Worm (Caenorhabditis elegans) whole organism, late embryonic: ENCODE results near the gene tbp-1.

Experiments
- F13H6.1 ChIP-seq: sonication (generic microtip); optimal IDR thresholded peaks from 2 replicates; lab custom pipeline; 2016; ENCODE audit warnings: missing genetic modification characterization, missing compliant biosample characterization
- K02D7.2 ChIP-seq: sonication (generic microtip); optimal IDR thresholded peaks from 2 replicates; lab custom pipeline; 2017; ENCODE audit warnings: mild to moderate bottlenecking, missing genetic modification characterization, missing compliant biosample characterization
- T23F11.4 ChIP-seq: fragments of 200-800 bp; sonication (Bioruptor generic); optimal IDR thresholded peaks from 2 replicates; lab custom pipeline; 2018; ENCODE audit warnings: mild to moderate bottlenecking, missing genetic modification characterization, missing compliant biosample characterization
- Y22D7AL.16 ChIP-seq: sonication (generic microtip); optimal IDR thresholded peaks from 2 replicates; lab custom pipeline; 2016; ENCODE audit warnings: missing genetic modification characterization, missing compliant biosample characterization
- ahr-1 ChIP-seq: sonication (generic microtip); optimal IDR thresholded peaks from 2 replicates; lab custom pipeline; 2016; ENCODE audit warnings: missing genetic modification characterization, missing compliant biosample characterization
- ama-1 ChIP-seq: fragments of 150-350 bp; optimal IDR thresholded peaks from 2 replicates; lab custom pipeline; 2014
- ceh-18 ChIP-seq: sonication (generic microtip); optimal IDR thresholded peaks from 2 replicates; lab custom pipeline; 2016; ENCODE audit warnings: missing genetic modification characterization, missing compliant biosample characterization
- ceh-19 ChIP-seq: fragments of 200-800 bp; sonication (Bioruptor generic); optimal IDR thresholded peaks from 2 replicates; lab custom pipeline; 2018; ENCODE audit warnings: mild to moderate bottlenecking, missing genetic modification characterization, missing compliant biosample characterization
- ceh-2 ChIP-seq: sonication (generic microtip); optimal IDR thresholded peaks from 2 replicates; lab custom pipeline; 2016; ENCODE audit warnings: missing genotype, missing genetic modification characterization, missing compliant biosample characterization
- ceh-22 ChIP-seq: sonication (generic microtip); optimal IDR thresholded peaks from 2 replicates; lab custom pipeline; 2017; ENCODE audit warnings: missing biosample characterization, missing genetic modification characterization
- ceh-30 ChIP-seq: fragments of 150-350 bp; optimal IDR thresholded peaks from 2 replicates; lab custom pipeline; 2014; ENCODE audit warnings: missing biosample characterization, missing genetic modification characterization
- ceh-34 ChIP-seq: sonication (generic microtip); optimal IDR thresholded peaks from 2 replicates; lab custom pipeline; 2016; ENCODE audit warnings: mild to moderate bottlenecking, missing genetic modification characterization, missing compliant biosample characterization
- ceh-45 ChIP-seq: fragments of 200-800 bp; sonication (Bioruptor generic); IDR thresholded peaks from 2 replicates; pipeline ENCODE4 v1.3.6; 2022; ENCODE audit warnings: missing genetic modification reagents, missing genetic modification characterization, missing compliant biosample characterization
- ceh-48 ChIP-seq: sonication (generic microtip); optimal IDR thresholded peaks from 2 replicates; lab custom pipeline; 2016; ENCODE audit warnings: missing genetic modification characterization, inconsistent platforms, missing compliant biosample characterization
- ceh-6 ChIP-seq: fragments of 200-800 bp; sonication (Bioruptor generic); optimal IDR thresholded peaks from 2 replicates; lab custom pipeline; 2018; ENCODE audit warnings: mild to moderate bottlenecking, missing genetic modification characterization, missing compliant biosample characterization
- che-1 ChIP-seq: sonication (generic microtip); optimal IDR thresholded peaks from 2 replicates; lab custom pipeline; 2016; ENCODE audit warnings: mild to moderate bottlenecking, missing genetic modification characterization, missing compliant biosample characterization
- dmd-4 ChIP-seq: sonication (generic microtip); optimal IDR thresholded peaks from 2 replicates; lab custom pipeline; 2016; ENCODE audit warnings: borderline replicate concordance, missing genetic modification characterization, missing compliant biosample characterization
- dve-1 ChIP-seq: sonication (generic microtip); optimal IDR thresholded peaks from 2 replicates; lab custom pipeline; 2017; ENCODE audit warnings: antibody characterized with exemption, mild to moderate bottlenecking, missing genetic modification characterization, missing compliant biosample characterization
- elt-4 ChIP-seq: sonication (generic microtip); optimal IDR thresholded peaks from 2 replicates; lab custom pipeline; 2016; ENCODE audit warnings: missing genetic modification characterization, missing compliant biosample characterization
- ets-4 ChIP-seq: sonication (generic microtip); optimal IDR thresholded peaks from 2 replicates; lab custom pipeline; 2016; ENCODE audit warnings: missing genetic modification characterization, missing compliant biosample characterization
- eyg-1 ChIP-seq: sonication (generic microtip); optimal IDR thresholded peaks from 2 replicates; lab custom pipeline; 2016; ENCODE audit warnings: missing genotype, missing genetic modification characterization, missing compliant biosample characterization
- fax-1 ChIP-seq: sonication (generic microtip); optimal IDR thresholded peaks from 2 replicates; lab custom pipeline; 2016; ENCODE audit warnings: missing genotype, missing genetic modification characterization, missing compliant biosample characterization
- fkh-10 ChIP-seq: fragments of 150-350 bp; optimal IDR thresholded peaks from 2 replicates; lab custom pipeline; 2014; ENCODE audit warnings: missing biosample characterization, missing genetic modification reagents, missing genetic modification characterization
- fkh-6 ChIP-seq: sonication (generic microtip); optimal IDR thresholded peaks from 2 replicates; lab custom pipeline; 2016; ENCODE audit warnings: missing genetic modification characterization, missing compliant biosample characterization
- gmeb-2 ChIP-seq: sonication (generic microtip); optimal IDR thresholded peaks from 2 replicates; lab custom pipeline; 2016; ENCODE audit warnings: missing genetic modification characterization, inconsistent platforms, missing compliant biosample characterization
- hlh-13 ChIP-seq: fragments of 200-800 bp; sonication (Bioruptor generic); optimal IDR thresholded peaks from 2 replicates; lab custom pipeline; 2018; ENCODE audit warnings: mild to moderate bottlenecking, missing genetic modification characterization, missing compliant biosample characterization
- hlh-15 ChIP-seq: sonication (generic microtip); optimal IDR thresholded peaks from 2 replicates; lab custom pipeline; 2016; ENCODE audit warnings: missing genetic modification characterization, missing compliant biosample characterization
- hlh-6 ChIP-seq: sonication (generic microtip); optimal IDR thresholded peaks from 2 replicates; lab custom pipeline; 2016; ENCODE audit warnings: missing genotype, missing genetic modification characterization, missing compliant biosample characterization
- hlh-8 ChIP-seq: sonication (generic microtip); optimal IDR thresholded peaks from 2 replicates; lab custom pipeline; 2016; ENCODE audit warnings: missing genotype, missing genetic modification characterization, missing compliant biosample characterization
- lin-11 ChIP-seq: fragments of 200-800 bp; sonication (Bioruptor generic); optimal IDR thresholded peaks from 2 replicates; lab custom pipeline; 2018; ENCODE audit warnings: mild to moderate bottlenecking, missing genetic modification characterization, missing compliant biosample characterization
- madf-2 ChIP-seq: sonication (generic microtip); optimal IDR thresholded peaks from 2 replicates; lab custom pipeline; 2017; ENCODE audit warnings: missing genetic modification characterization, missing compliant biosample characterization
- mec-3 ChIP-seq: sonication (generic microtip); optimal IDR thresholded peaks from 2 replicates; lab custom pipeline; 2016; ENCODE audit warnings: borderline replicate concordance, missing genetic modification characterization, missing compliant biosample characterization
- nfya-1 ChIP-seq: sonication (generic microtip); optimal IDR thresholded peaks from 2 replicates; lab custom pipeline; 2017; ENCODE audit warnings: missing genetic modification characterization, mild to moderate bottlenecking, missing compliant biosample characterization, antibody characterized with exemption, moderate library complexity
- nhr-232 ChIP-seq: sonication (generic microtip); optimal IDR thresholded peaks from 2 replicates; lab custom pipeline; 2016; ENCODE audit warnings: missing genetic modification characterization, missing compliant biosample characterization
- npax-4 ChIP-seq: sonication (generic microtip); optimal IDR thresholded peaks from 2 replicates; lab custom pipeline; 2016; ENCODE audit warnings: missing genetic modification characterization, missing compliant biosample characterization
- pag-3 ChIP-seq: sonication (generic microtip); optimal IDR thresholded peaks from 2 replicates; lab custom pipeline; 2016; ENCODE audit warnings: missing compliant biosample characterization, missing genetic modification characterization, borderline replicate concordance
- pha-2 ChIP-seq: sonication (generic microtip); optimal IDR thresholded peaks from 2 replicates; lab custom pipeline; 2017; ENCODE audit warnings: mild to moderate bottlenecking, missing genetic modification characterization, missing compliant biosample characterization
- pha-4 ChIP-seq: fragments of 150-350 bp; optimal IDR thresholded peaks from 2 replicates; lab custom pipeline; 2018; ENCODE audit warnings: missing biosample characterization, missing genetic modification reagents, missing genetic modification characterization
- pqm-1 ChIP-seq: sonication (generic microtip); optimal IDR thresholded peaks from 2 replicates; lab custom pipeline; 2016; ENCODE audit warnings: missing genetic modification characterization, missing compliant biosample characterization
- pros-1 ChIP-seq: fragments of 150-350 bp; optimal IDR thresholded peaks from 2 replicates; lab custom pipeline; 2014; ENCODE audit warnings: missing biosample characterization, missing genetic modification reagents, missing genetic modification characterization
- ref-2 ChIP-seq: sonication (generic microtip); optimal IDR thresholded peaks from 2 replicates; lab custom pipeline; 2016; ENCODE audit warnings: missing genetic modification characterization, missing compliant biosample characterization
- sdc-2 ChIP-seq: sonication (generic microtip); optimal IDR thresholded peaks from 2 replicates; lab custom pipeline; 2016; ENCODE audit warnings: missing genotype, missing genetic modification characterization, missing compliant biosample characterization
- sox-2 ChIP-seq: fragments of 200-800 bp; sonication (Bioruptor generic); IDR thresholded peaks from 2 replicates; pipeline ENCODE4 v1.3.6; 2022; ENCODE audit warnings: missing genetic modification reagents, missing genetic modification characterization, missing compliant biosample characterization
- sox-4 ChIP-seq: sonication (generic microtip); optimal IDR thresholded peaks from 2 replicates; lab custom pipeline; 2017; ENCODE audit warnings: mild to moderate bottlenecking, missing genetic modification characterization, inconsistent platforms, missing compliant biosample characterization
- syd-9 ChIP-seq: sonication (generic microtip); optimal IDR thresholded peaks from 2 replicates; lab custom pipeline; 2016; ENCODE audit warnings: mild to moderate bottlenecking, missing genetic modification characterization, moderate library complexity, missing compliant biosample characterization
- ttx-3 ChIP-seq: sonication (generic microtip); optimal IDR thresholded peaks from 2 replicates; lab custom pipeline; 2016; ENCODE audit warnings: missing genetic modification reagents, missing genetic modification characterization, missing compliant biosample characterization
- unc-3 ChIP-seq, 2 experiments: fragments of 200-800 bp in 1 of 2; sonication (Bioruptor generic) in 1 of 2; sonication (generic microtip) in 1 of 2; conservative IDR thresholded peaks in 1 of 2; optimal IDR thresholded peaks in 1 of 2; 2 replicates each; pipeline versions ENCODE4 v1.3.6 to Lab custom; 2016 to 2022; ENCODE audit warnings: missing compliant biosample characterization in 2 of 2, missing genetic modification characterization in 2 of 2, missing genetic modification reagents in 1 of 2
- unc-42 ChIP-seq: sonication (generic microtip); optimal IDR thresholded peaks from 2 replicates; lab custom pipeline; 2016; ENCODE audit warnings: missing genotype, missing genetic modification characterization, missing compliant biosample characterization
- unc-55 ChIP-seq: sonication (generic microtip); optimal IDR thresholded peaks from 2 replicates; lab custom pipeline; 2017; ENCODE audit warnings: missing biosample characterization, missing genetic modification reagents, missing genetic modification characterization
- zip-5 ChIP-seq: sonication (generic microtip); optimal IDR thresholded peaks from 2 replicates; lab custom pipeline; 2016; ENCODE audit warnings: missing genetic modification characterization, missing compliant biosample characterization
- ztf-16 ChIP-seq: sonication (generic microtip); optimal IDR thresholded peaks from 2 replicates; lab custom pipeline; 2017; ENCODE audit warnings: missing genetic modification characterization, missing compliant biosample characterization

tbp-1 gene

DNA sequence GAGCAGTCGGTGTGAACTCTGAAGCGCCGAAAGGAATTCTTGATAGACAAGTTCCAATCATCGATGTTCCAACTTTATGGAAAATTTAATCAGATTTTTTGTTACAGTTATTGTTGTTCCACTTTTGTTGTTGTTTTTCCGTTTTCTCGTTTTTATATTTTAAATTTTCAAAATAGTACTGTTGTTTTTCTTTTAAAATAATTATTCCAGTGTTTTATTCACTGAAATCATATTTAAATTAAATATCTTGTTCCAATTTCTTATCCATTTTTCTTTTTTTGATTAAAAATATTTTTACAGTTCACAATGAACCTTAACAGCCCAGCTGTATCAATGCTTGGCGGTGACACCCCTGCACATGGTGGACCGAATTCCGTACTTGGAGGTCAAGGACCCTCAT is at the start of gene tbp-1:
TSS of gene tbp-1 (plus strand) at position 301 of the 400 bp plus-strand sequence.
- TF ChIP-seq sox-4 (tag; lab: Kevin White, UChicago), result no peak
- no peak for TF ChIP-seq fax-1
- no peak for TF ChIP-seq npax-4
- no peak for TF ChIP-seq madf-2 (tag; lab: Kevin White, UChicago)
- no peak for TF ChIP-seq dve-1
- no peak for TF ChIP-seq fkh-10 (GFP tag; lab: Kevin White, UChicago)
- TF ChIP-seq pag-3 (tag; lab: Kevin White, UChicago), result no peak
- no peak for TF ChIP-seq nhr-232 (tag; lab: Kevin White, UChicago)
- TF ChIP-seq ceh-6 (GFP tag; lab: Kevin White, UChicago), result no peak
- TF ChIP-seq pha-4 (tag; lab: Kevin White, UChicago), result no peak
- TF ChIP-seq Y22D7AL.16, result no peak
- no peak for TF ChIP-seq dmd-4 (tag; lab: Kevin White, UChicago)
- no peak for TF ChIP-seq nfya-1 (tag; lab: Kevin White, UChicago)
- no peak for TF ChIP-seq syd-9
- no peak for TF ChIP-seq pqm-1 (tag; lab: Kevin White, UChicago)
- TF ChIP-seq ztf-16 (tag; lab: Kevin White, UChicago), result no peak
- no peak for TF ChIP-seq mec-3 (tag; lab: Kevin White, UChicago)
- no peak for TF ChIP-seq pros-1 (tag; lab: Kevin White, UChicago)
- no peak for TF ChIP-seq ceh-18 (tag; lab: Kevin White, UChicago)

DNA sequence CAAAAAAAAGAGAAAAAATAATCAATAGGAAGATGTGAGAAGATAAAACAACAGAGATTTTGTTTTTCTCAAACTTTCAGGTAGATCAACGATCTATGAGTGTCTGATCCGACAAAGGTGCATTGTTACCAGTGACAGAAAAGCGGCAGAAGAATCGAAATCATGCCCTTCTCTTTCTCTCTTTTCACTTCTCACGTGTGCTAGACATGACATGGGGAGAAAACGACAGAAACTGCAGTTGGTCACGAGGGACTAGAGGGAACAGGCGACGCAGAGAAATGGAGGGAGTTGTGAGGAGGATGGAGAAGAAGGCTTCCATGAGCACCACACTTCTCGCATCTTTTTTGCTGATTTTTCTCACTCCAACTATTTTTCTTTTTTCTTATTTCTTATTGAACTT is 48.6 kb upstream of the tbp-1 start, which contains the start of gene F56C9.10:
TSS of gene F56C9.10 (minus strand) at position 97 of the 400 bp plus-strand sequence.
- TF ChIP-seq hlh-6 (tag; lab: Kevin White, UChicago), result no peak
- TF ChIP-seq T23F11.4 (GFP tag; lab: Kevin White, UChicago), result no peak
- TF ChIP-seq ceh-22 (tag; lab: Kevin White, UChicago), result no peak
- no peak for TF ChIP-seq sox-2 (GFP tag; lab: Robert Waterston, UW)
- TF ChIP-seq ceh-48 (tag; lab: Kevin White, UChicago), result peak; percentile 9
- TF ChIP-seq ceh-19, result no peak
- TF ChIP-seq pag-3 (tag; lab: Kevin White, UChicago), result no peak
- TF ChIP-seq gmeb-2 (tag; lab: Kevin White, UChicago), result no peak
- TF ChIP-seq hlh-15 (tag; lab: Kevin White, UChicago), result no peak
- TF ChIP-seq hlh-8, result peak; percentile 51
- no peak for TF ChIP-seq unc-3 (GFP tag; conservative IDR thresholded peaks at IDR 0.05; lab: Robert Waterston, UW)
- no peak for TF ChIP-seq unc-3 (tag; optimal IDR thresholded peaks at IDR 0.05; lab: Kevin White, UChicago)
- TF ChIP-seq pha-2, result no peak
- TF ChIP-seq pqm-1 (tag; lab: Kevin White, UChicago), result no peak
- no peak for TF ChIP-seq K02D7.2 (tag; lab: Kevin White, UChicago)
- no peak for TF ChIP-seq ceh-45 (GFP tag; lab: Robert Waterston, UW)
- no peak for TF ChIP-seq fax-1
- TF ChIP-seq ceh-2 (tag; lab: Kevin White, UChicago), result no peak
- no peak for TF ChIP-seq nhr-232 (tag; lab: Kevin White, UChicago)
- TF ChIP-seq ref-2 (tag; lab: Kevin White, UChicago), result peak; percentile 37
- TF ChIP-seq sdc-2, result peak; percentile 2
- TF ChIP-seq ttx-3 (tag; lab: Kevin White, UChicago), result no peak
- no peak for TF ChIP-seq elt-4 (tag; lab: Kevin White, UChicago)
- no peak for TF ChIP-seq ceh-34 (tag; lab: Kevin White, UChicago)
- no peak for TF ChIP-seq madf-2 (tag; lab: Kevin White, UChicago)
- no peak for TF ChIP-seq zip-5 (tag; lab: Kevin White, UChicago)
- no peak for TF ChIP-seq hlh-13 (GFP tag; lab: Kevin White, UChicago)
- no peak for TF ChIP-seq unc-42 (tag; lab: Kevin White, UChicago)
- no peak for TF ChIP-seq eyg-1 (tag; lab: Kevin White, UChicago)
- TF ChIP-seq fkh-6 (tag; lab: Kevin White, UChicago), result no peak
- TF ChIP-seq che-1, result no peak
- TF ChIP-seq ama-1 (lab: Kevin White, UChicago), result no peak
- no peak for TF ChIP-seq ets-4 (tag; lab: Kevin White, UChicago)
- TF ChIP-seq sox-4 (tag; lab: Kevin White, UChicago), result no peak
- no peak for TF ChIP-seq lin-11 (tag; lab: Kevin White, UChicago)
- no peak for TF ChIP-seq ceh-6 (GFP tag; lab: Kevin White, UChicago)
- no peak for TF ChIP-seq fkh-10 (GFP tag; lab: Kevin White, UChicago)
- TF ChIP-seq ceh-30 (tag; lab: Kevin White, UChicago), result no peak
- no peak for TF ChIP-seq ahr-1 (tag; lab: Kevin White, UChicago)
- peak; percentile 93 for TF ChIP-seq ceh-18 (tag; lab: Kevin White, UChicago)
- peak; percentile 76 for TF ChIP-seq nfya-1 (tag; lab: Kevin White, UChicago)
- TF ChIP-seq unc-55 (GFP tag; lab: Kevin White, UChicago), result peak; percentile 89
- no peak for TF ChIP-seq F13H6.1
